Worm (Caenorhabditis elegans) whole organism, L4/young adult: ENCODE measurements around the gene W01B6.3.

ENCODE experiments used
- W03F9.2 ChIP-seq: fragments of 150-350 bp; optimal IDR thresholded peaks from 2 replicates; lab custom pipeline; 2014; ENCODE audit warnings: missing biosample characterization, missing genetic modification characterization
- him-1 ChIP-seq: sonication (generic microtip); optimal IDR thresholded peaks from 2 replicates; lab custom pipeline; 2016; ENCODE audit warnings: missing genotype, missing genetic modification reagents, missing genetic modification characterization, missing compliant biosample characterization

- TF ChIP-seq him-1 (tag; lab: Kevin White, UChicago): no peak
- TF ChIP-seq W03F9.2: no peak
Measured at ce11 chrIV:10080816-10081215, 8.4 kb upstream of the W01B6.3 start, which contains the start of gene W01B6.6.
